Worm (Caenorhabditis elegans) whole organism, L1 larva: ENCODE data around the gene selt-1.1.
A peak's percentile ranks its signal among the peaks of the same experiment; 100 is the strongest.

ENCODE experiments used
- C16A3.4 ChIP-seq: fragments of 150-350 bp; optimal IDR thresholded peaks from 2 replicates; lab custom pipeline; 2014; ENCODE audit warnings: missing biosample characterization, missing genetic modification characterization
- C34B4.2 ChIP-seq: sonication (generic microtip); optimal IDR thresholded peaks from 2 replicates; lab custom pipeline; 2017; ENCODE audit warnings: mild to moderate bottlenecking, missing genetic modification characterization, missing compliant biosample characterization
- Y116A8C.19 ChIP-seq: sonication (generic microtip); optimal IDR thresholded peaks from 2 replicates; lab custom pipeline; 2016; ENCODE audit warnings: missing compliant biosample characterization, missing genetic modification characterization, borderline replicate concordance
- aha-1 ChIP-seq: fragments of 150-350 bp; optimal IDR thresholded peaks from 2 replicates; lab custom pipeline; 2014; ENCODE audit warnings: missing biosample characterization, missing genetic modification characterization
- ama-1 ChIP-seq: fragments of 150-350 bp; optimal IDR thresholded peaks from 2 replicates; lab custom pipeline; 2014
- ceh-63 ChIP-seq: fragments of 200-800 bp; sonication (Bioruptor generic); optimal IDR thresholded peaks from 2 replicates; lab custom pipeline; 2018; ENCODE audit warnings: mild to moderate bottlenecking, missing genetic modification characterization, missing compliant biosample characterization
- ceh-8 ChIP-seq: fragments of 200-800 bp; sonication (Bioruptor generic); optimal IDR thresholded peaks from 2 replicates; lab custom pipeline; 2018; ENCODE audit warnings: mild to moderate bottlenecking, missing genetic modification characterization, moderate library complexity, missing compliant biosample characterization
- ceh-82 ChIP-seq, 3 experiments: fragments of 150-350 bp in 1 of 3; sonication (generic microtip) in 2 of 3; optimal IDR thresholded peaks; 2 replicates each; lab custom pipeline; 2014 to 2017; ENCODE audit warnings: missing biosample characterization in 3 of 3, missing genetic modification characterization in 3 of 3
- ceh-88 ChIP-seq: fragments of 200-800 bp; sonication (Bioruptor generic); IDR thresholded peaks from 2 replicates; pipeline ENCODE4 v1.3.6; 2022; ENCODE audit warnings: missing genetic modification characterization, missing compliant biosample characterization
- dsc-1 ChIP-seq: sonication (generic microtip); optimal IDR thresholded peaks from 2 replicates; lab custom pipeline; 2016; ENCODE audit warnings: mild to moderate bottlenecking, missing genetic modification characterization, missing compliant biosample characterization
- efl-1 ChIP-seq, 4 experiments: fragments of 150-350 bp; optimal IDR thresholded peaks in 3 of 4; peaks in 1 of 4; 1 replicate in 1 of 4; 2 replicates in 3 of 4; lab custom pipeline; 2014; ENCODE audit warnings: missing biosample characterization in 2 of 4, missing genetic modification characterization in 2 of 4, missing genetic modification reagents in 2 of 4
- egl-27 ChIP-seq, 2 experiments: fragments of 150-350 bp in 1 of 2; sonication (generic microtip); optimal IDR thresholded peaks; 3 replicates each; lab custom pipeline; 2017 to 2018; ENCODE audit warnings: missing biosample characterization in 2 of 2, missing genetic modification characterization in 2 of 2, missing genetic modification reagents in 2 of 2
- elt-2 ChIP-seq: sonication (generic microtip); optimal IDR thresholded peaks from 2 replicates; lab custom pipeline; 2016; ENCODE audit warnings: missing genetic modification characterization, mild to moderate bottlenecking, inconsistent platforms, missing compliant biosample characterization, missing genetic modification reagents
- elt-3 ChIP-seq, 6 experiments: fragments of 150-350 bp in 1 of 6; sonication (generic microtip); optimal IDR thresholded peaks; 2 replicates each; lab custom pipeline; 2017 to 2018; ENCODE audit warnings: missing biosample characterization in 6 of 6, missing genetic modification characterization in 6 of 6, inconsistent platforms in 1 of 6
- grh-1 ChIP-seq: fragments of 200-800 bp; sonication (Bioruptor generic); IDR thresholded peaks from 2 replicates; pipeline ENCODE4 v1.3.6; 2022; ENCODE audit warnings: missing genetic modification reagents, missing genetic modification characterization, missing compliant biosample characterization
- hlh-17 ChIP-seq: fragments of 200-800 bp; sonication (Bioruptor generic); optimal IDR thresholded peaks from 2 replicates; lab custom pipeline; 2018; ENCODE audit warnings: missing genetic modification characterization, mild to moderate bottlenecking, missing compliant biosample characterization, moderate library complexity, borderline replicate concordance
- hpl-2 ChIP-seq: fragments of 150-350 bp; optimal IDR thresholded peaks from 2 replicates; lab custom pipeline; 2014; ENCODE audit warnings: missing biosample characterization, missing genetic modification reagents, missing genetic modification characterization
- irx-1 ChIP-seq: sonication (generic microtip); optimal IDR thresholded peaks from 2 replicates; lab custom pipeline; 2016; ENCODE audit warnings: missing genetic modification characterization, missing compliant biosample characterization
- isw-1 ChIP-seq: fragments of 200-800 bp; sonication (Bioruptor generic); IDR thresholded peaks from 2 replicates; pipeline ENCODE4 v1.3.6; 2022; ENCODE audit warnings: missing genetic modification characterization, missing compliant biosample characterization
- jun-1 ChIP-seq: fragments of 150-350 bp; optimal IDR thresholded peaks from 2 replicates; lab custom pipeline; 2014; ENCODE audit warnings: missing biosample characterization, missing genetic modification reagents, missing genetic modification characterization
- lin-13 ChIP-seq: fragments of 150-350 bp; optimal IDR thresholded peaks from 2 replicates; lab custom pipeline; 2014; ENCODE audit warnings: missing biosample characterization, missing genetic modification reagents, missing genetic modification characterization
- lin-14 ChIP-seq: fragments of 200-800 bp; sonication (Bioruptor generic); optimal IDR thresholded peaks from 2 replicates; lab custom pipeline; 2018; ENCODE audit warnings: mild to moderate bottlenecking, missing genetic modification characterization, moderate library complexity, missing compliant biosample characterization
- lin-15B ChIP-seq: fragments of 150-350 bp; sonication (generic microtip); optimal IDR thresholded peaks from 3 replicates; lab custom pipeline; 2014; ENCODE audit warnings: missing biosample characterization, missing genetic modification characterization
- lin-35 ChIP-seq, 2 experiments: fragments of 150-350 bp; optimal IDR thresholded peaks; 2 replicates each; lab custom pipeline; 2014; ENCODE audit warnings: missing biosample characterization in 2 of 2, missing genetic modification characterization in 2 of 2, missing genetic modification reagents in 2 of 2
- lin-39 ChIP-seq: fragments of 150-350 bp; optimal IDR thresholded peaks from 2 replicates; lab custom pipeline; 2014; ENCODE audit warnings: missing biosample characterization, missing genetic modification reagents, missing genetic modification characterization
- lsy-2 ChIP-seq, 2 experiments: fragments of 150-350 bp; optimal IDR thresholded peaks; 2 replicates each; lab custom pipeline; 2014; ENCODE audit warnings: missing biosample characterization in 2 of 2, missing genetic modification characterization in 2 of 2
- mdl-1 ChIP-seq, 2 experiments: fragments of 150-350 bp; optimal IDR thresholded peaks; 2 replicates each; lab custom pipeline; 2014 to 2017; ENCODE audit warnings: missing biosample characterization in 2 of 2, missing genetic modification characterization in 2 of 2, inconsistent platforms in 1 of 2
- mep-1 ChIP-seq: fragments of 150-350 bp; optimal IDR thresholded peaks from 2 replicates; lab custom pipeline; 2014; ENCODE audit warnings: missing biosample characterization, missing genetic modification characterization
- nhr-11 ChIP-seq: fragments of 150-350 bp; optimal IDR thresholded peaks from 2 replicates; lab custom pipeline; 2014; ENCODE audit warnings: missing biosample characterization, missing genetic modification characterization
- nhr-19 ChIP-seq: fragments of 200-800 bp; sonication (Bioruptor generic); conservative IDR thresholded peaks from 2 replicates; pipeline ENCODE4 v1.3.6; 2022; ENCODE audit warnings: missing genetic modification characterization, missing compliant biosample characterization
- nhr-28 ChIP-seq: fragments of 150-350 bp; optimal IDR thresholded peaks from 2 replicates; lab custom pipeline; 2014; ENCODE audit warnings: missing biosample characterization, missing genetic modification characterization
- nhr-71 ChIP-seq: sonication (generic microtip); optimal IDR thresholded peaks from 2 replicates; lab custom pipeline; 2016; ENCODE audit warnings: mild to moderate bottlenecking, missing genetic modification characterization, moderate library complexity, missing compliant biosample characterization
- nhr-76 ChIP-seq: sonication (generic microtip); optimal IDR thresholded peaks from 2 replicates; lab custom pipeline; 2017; ENCODE audit warnings: missing biosample characterization, missing genetic modification characterization
- nhr-77 ChIP-seq: fragments of 150-350 bp; optimal IDR thresholded peaks from 2 replicates; lab custom pipeline; 2014; ENCODE audit warnings: missing biosample characterization, missing genetic modification characterization
- nhr-90 ChIP-seq: sonication (generic microtip); optimal IDR thresholded peaks from 2 replicates; lab custom pipeline; 2016; ENCODE audit warnings: mild to moderate bottlenecking, missing genetic modification characterization, missing compliant biosample characterization; ENCODE audit not compliant: poor library complexity
- pqm-1 ChIP-seq: sonication (generic microtip); optimal IDR thresholded peaks from 3 replicates; lab custom pipeline; 2017; ENCODE audit warnings: missing biosample characterization, missing genetic modification characterization
- rnt-1 ChIP-seq: sonication (generic microtip); optimal IDR thresholded peaks from 2 replicates; lab custom pipeline; 2016; ENCODE audit warnings: mild to moderate bottlenecking, missing genetic modification characterization, moderate library complexity, missing compliant biosample characterization
- skn-1 ChIP-seq: fragments of 150-350 bp; optimal IDR thresholded peaks from 2 replicates; lab custom pipeline; 2014; ENCODE audit warnings: missing biosample characterization, missing genetic modification characterization
- snpc-4 ChIP-seq: fragments of 150-350 bp; optimal IDR thresholded peaks from 2 replicates; lab custom pipeline; 2014; ENCODE audit warnings: missing biosample characterization, missing genetic modification characterization
- snu-23 ChIP-seq: sonication (generic microtip); optimal IDR thresholded peaks from 2 replicates; lab custom pipeline; 2016; ENCODE audit warnings: missing genetic modification characterization, missing compliant biosample characterization
- tbx-2 ChIP-seq: sonication (generic microtip); optimal IDR thresholded peaks from 2 replicates; lab custom pipeline; 2016; ENCODE audit warnings: missing genetic modification characterization, missing compliant biosample characterization
- unc-130 ChIP-seq: fragments of 150-350 bp; optimal IDR thresholded peaks from 2 replicates; lab custom pipeline; 2017; ENCODE audit warnings: missing biosample characterization, missing genetic modification characterization, inconsistent platforms
- unc-86 ChIP-seq: sonication (generic microtip); optimal IDR thresholded peaks from 2 replicates; lab custom pipeline; 2016; ENCODE audit warnings: missing genetic modification characterization, missing compliant biosample characterization
- zip-4 ChIP-seq: fragments of 200-800 bp; sonication (Bioruptor generic); optimal IDR thresholded peaks from 2 replicates; lab custom pipeline; 2018; ENCODE audit warnings: mild to moderate bottlenecking, missing genetic modification characterization, moderate library complexity, missing compliant biosample characterization
- ztf-4 ChIP-seq: fragments of 150-350 bp; optimal IDR thresholded peaks from 2 replicates; lab custom pipeline; 2014; ENCODE audit warnings: missing biosample characterization, missing genetic modification characterization

Gene selt-1.1

ce11 chrX:11519016-11519509 lies 27.2 kb downstream of the selt-1.1 start, which contains the start of gene hpo-34:
hpo-34 (minus strand) TSS chrX:11519066.
- TF ChIP-seq nhr-90 (peak; percentile 3), lin-35 (GFP tag; optimal IDR thresholded peaks at IDR 0.05; lab: Kevin White, UChicago) (peak in 1 of 2 experiments; percentile 38), elt-2 (peak; percentile 85), mdl-1 (tag; optimal IDR thresholded peaks at IDR 0.05; lab: Kevin White, UChicago) (peak in 1 of 2 experiments; percentile 16), ceh-8 (GFP tag; lab: Kevin White, UChicago) (no peak), nhr-71 (tag; lab: Kevin White, UChicago) (peak; percentile 16), lin-14 (GFP tag; lab: Kevin White, UChicago) (peak; percentile 19), nhr-19 (GFP tag; lab: Robert Waterston, UW) (no peak)

DNA sequence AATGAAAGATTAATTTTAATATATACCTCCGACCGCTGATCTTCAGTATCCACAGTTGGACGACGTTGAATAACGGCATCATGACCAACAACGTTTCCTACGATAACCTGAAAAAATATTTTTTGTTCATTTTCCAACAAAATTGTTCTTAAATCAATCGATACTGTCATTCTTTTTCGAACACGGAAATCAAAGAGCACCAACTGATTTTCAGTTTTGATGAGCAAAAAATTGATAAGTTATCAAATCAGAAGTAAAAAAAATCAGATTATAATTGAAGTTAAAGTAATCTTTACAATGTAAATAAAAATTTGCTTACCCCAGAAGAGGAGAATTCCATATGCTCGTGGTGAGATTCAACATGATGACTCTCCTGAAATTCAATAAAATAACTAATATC lies 27.9 kb downstream of the selt-1.1 start:
- TF ChIP-seq lin-15B (tag; lab: Kevin White, UChicago) (no peak), pqm-1 (tag; lab: Kevin White, UChicago) (no peak), lsy-2 (tag; optimal IDR thresholded peaks at IDR 0.05; lab: Kevin White, UChicago) (no peak), lin-13 (GFP tag; lab: Kevin White, UChicago) (no peak)
- TF ChIP-seq, all 84 proteins: peak for 0

ce11 chrX:11517433-11517832 lies 28.9 kb downstream of the selt-1.1 start:
- no peak for TF ChIP-seq hpl-2
- TF ChIP-seq isw-1 = no peak
- no peak for TF ChIP-seq dsc-1
- no peak for TF ChIP-seq tbx-2 (tag; lab: Kevin White, UChicago)
- no peak for TF ChIP-seq nhr-77 (tag; lab: Kevin White, UChicago)

ce11 chrX:11515381-11515780 lies 30.9 kb downstream of the selt-1.1 start:
- TF ChIP-seq irx-1 (tag; lab: Kevin White, UChicago) (no peak), dsc-1 (no peak), lin-14 (GFP tag; lab: Kevin White, UChicago) (peak; percentile 26), snpc-4 (tag; lab: Kevin White, UChicago) (no peak), lsy-2 (tag; optimal IDR thresholded peaks at IDR 0.05; lab: Kevin White, UChicago) (no peak), ceh-8 (GFP tag; lab: Kevin White, UChicago) (no peak), C34B4.2 (no peak), snu-23 (GFP tag; lab: Kevin White, UChicago) (no peak), hlh-17 (GFP tag; lab: Kevin White, UChicago) (no peak), nhr-90 (peak; percentile 11), grh-1 (GFP tag; lab: Robert Waterston, UW) (no peak), elt-3 (tag; optimal IDR thresholded peaks at IDR 0.05; lab: Kevin White, UChicago) (no peak), lin-35 (GFP tag; optimal IDR thresholded peaks at IDR 0.05; lab: Kevin White, UChicago) (peak in 1 of 2 experiments; percentile 26), rnt-1 (tag; lab: Kevin White, UChicago) (no peak), mep-1 (no peak), egl-27 (tag; optimal IDR thresholded peaks at IDR 0.05; lab: Kevin White, UChicago) (no peak), nhr-28 (tag; lab: Kevin White, UChicago) (no peak), unc-86 (no peak), jun-1 (tag; lab: Kevin White, UChicago) (peak; percentile 27), lin-39 (tag; lab: Kevin White, UChicago) (no peak), nhr-71 (tag; lab: Kevin White, UChicago) (no peak), ceh-63 (GFP tag; lab: Kevin White, UChicago) (no peak), unc-130 (tag; lab: Kevin White, UChicago) (no peak), ceh-82 (tag; optimal IDR thresholded peaks at IDR 0.05; lab: Kevin White, UChicago) (no peak), nhr-11 (tag; lab: Kevin White, UChicago) (no peak), Y116A8C.19 (no peak), mdl-1 (tag; optimal IDR thresholded peaks at IDR 0.05; lab: Kevin White, UChicago) (peak in 1 of 2 experiments; percentile 0), ztf-4 (no peak), aha-1 (no peak), nhr-76 (tag; lab: Kevin White, UChicago) (no peak), zip-4 (no peak), lin-13 (GFP tag; lab: Kevin White, UChicago) (no peak), ceh-88 (no peak), ama-1 (lab: Kevin White, UChicago) (no peak), isw-1 (no peak), efl-1 (optimal IDR thresholded peaks at IDR 0.05; lab: Kevin White, UChicago) (no peak), efl-1 (GFP tag; optimal IDR thresholded peaks at IDR 0.05 in 1 of 2; lab: Kevin White, UChicago) (no peak), C16A3.4 (tag; lab: Kevin White, UChicago) (no peak), skn-1 (no peak)
